Fruit fly (Drosophila melanogaster) whole organism, embryonic: ENCODE results near the gene Obp28a.
A peak's percentile ranks its signal among the peaks of the same experiment; 100 is the strongest.

Experiments used
- Aef1 ChIP-seq: fragments of 200-800 bp; sonication (Bioruptor generic); IDR thresholded peaks from 3 replicates; pipeline ENCODE4 v1.3.6; 2022; ENCODE audit warnings: missing biosample characterization, missing genetic modification characterization
- Atf-2 ChIP-seq: fragments of 200-800 bp; sonication (Bioruptor generic); optimal IDR thresholded peaks from 2 replicates; lab custom pipeline; 2016; ENCODE audit warnings: missing biosample characterization, missing genetic modification characterization
- BtbVII ChIP-seq: fragments of 200-800 bp; sonication (Bioruptor generic); optimal IDR thresholded peaks from 3 replicates; lab custom pipeline; 2017; ENCODE audit warnings: missing biosample characterization, mild to moderate bottlenecking, missing genetic modification characterization
- CG10431 ChIP-seq: fragments of 200-800 bp; sonication (Bioruptor generic); optimal IDR thresholded peaks from 3 replicates; lab custom pipeline; 2018; ENCODE audit warnings: missing biosample characterization, mild to moderate bottlenecking, missing genetic modification characterization
- CG10979 ChIP-seq: fragments of 200-800 bp; sonication (Bioruptor generic); optimal IDR thresholded peaks from 2 replicates; lab custom pipeline; 2018; ENCODE audit warnings: missing biosample characterization, mild to moderate bottlenecking, missing genetic modification characterization, moderate library complexity
- CG11247 ChIP-seq: fragments of 200-800 bp; sonication (Bioruptor generic); IDR thresholded peaks from 2 replicates; pipeline ENCODE4 v1.3.6; 2022; ENCODE audit warnings: missing biosample characterization, missing genetic modification characterization
- CG11560 ChIP-seq: fragments of 200-800 bp; sonication (Bioruptor generic); IDR thresholded peaks from 3 replicates; pipeline ENCODE4 v1.3.6; 2022; ENCODE audit warnings: missing biosample characterization, missing genetic modification characterization
- CG11723 ChIP-seq: fragments of 200-800 bp; sonication (Bioruptor generic); optimal IDR thresholded peaks from 2 replicates; lab custom pipeline; 2017; ENCODE audit warnings: missing biosample characterization, mild to moderate bottlenecking, missing genetic modification characterization
- CG12942 ChIP-seq: fragments of 200-800 bp; sonication (Bioruptor generic); optimal IDR thresholded peaks from 3 replicates; lab custom pipeline; 2016; ENCODE audit warnings: missing biosample characterization, missing genetic modification characterization
- CG14965 ChIP-seq: fragments of 200-800 bp; sonication (Bioruptor generic); optimal IDR thresholded peaks from 2 replicates; lab custom pipeline; 2016; ENCODE audit warnings: missing biosample characterization, missing genetic modification characterization, borderline replicate concordance
- CG15696 ChIP-seq: fragments of 200-800 bp; sonication (Bioruptor generic); optimal IDR thresholded peaks from 2 replicates; lab custom pipeline; 2019; ENCODE audit warnings: missing biosample characterization, mild to moderate bottlenecking, missing genetic modification characterization, moderate library complexity
- CG17385 ChIP-seq: fragments of 200-800 bp; sonication (Bioruptor generic); optimal IDR thresholded peaks from 3 replicates; lab custom pipeline; 2018; ENCODE audit warnings: missing biosample characterization, mild to moderate bottlenecking, missing genetic modification characterization
- CG1832 ChIP-seq: fragments of 200-800 bp; sonication (Bioruptor generic); optimal IDR thresholded peaks from 2 replicates; lab custom pipeline; 2017; ENCODE audit warnings: missing biosample characterization, mild to moderate bottlenecking, missing genetic modification characterization, inconsistent platforms
- CG31224 ChIP-seq: fragments of 200-800 bp; sonication (Bioruptor generic); IDR thresholded peaks from 2 replicates; pipeline ENCODE4 v1.3.6; 2022; ENCODE audit warnings: missing biosample characterization, missing genetic modification characterization
- CG6175 ChIP-seq: fragments of 200-800 bp; sonication (Bioruptor generic); IDR thresholded peaks from 3 replicates; pipeline ENCODE4 v1.3.6; 2022; ENCODE audit warnings: missing biosample characterization, missing genetic modification characterization
- CG7357 ChIP-seq: fragments of 200-800 bp; sonication (Bioruptor generic); IDR thresholded peaks from 3 replicates; pipeline ENCODE4 v1.3.6; 2022; ENCODE audit warnings: missing biosample characterization, missing genetic modification characterization
- CG8924 ChIP-seq: fragments of 200-800 bp; optimal IDR thresholded peaks from 3 replicates; lab custom pipeline; 2019; ENCODE audit warnings: missing biosample characterization, mild to moderate bottlenecking, missing genetic modification characterization, moderate library complexity
- CG9817 ChIP-seq: fragments of 200-800 bp; sonication (Bioruptor generic); optimal IDR thresholded peaks from 2 replicates; lab custom pipeline; 2018; ENCODE audit warnings: missing biosample characterization, mild to moderate bottlenecking, missing genetic modification characterization, moderate library complexity
- Doc2 ChIP-seq: fragments of 200-800 bp; sonication (Bioruptor generic); IDR thresholded peaks from 2 replicates; pipeline ENCODE4 v1.3.6; 2022; ENCODE audit warnings: missing biosample characterization, missing genetic modification characterization
- Dp ChIP-seq: fragments of 200-800 bp; sonication (Bioruptor generic); optimal IDR thresholded peaks from 2 replicates; lab custom pipeline; 2018; ENCODE audit warnings: missing biosample characterization, mild to moderate bottlenecking, missing genetic modification characterization, moderate library complexity
- E2f2 ChIP-seq: fragments of 200-800 bp; sonication (Bioruptor generic); IDR thresholded peaks from 2 replicates; pipeline ENCODE4 v1.3.6; 2022; ENCODE audit warnings: missing biosample characterization, missing genetic modification characterization
- Elba2 ChIP-seq: fragments of 200-800 bp; sonication (Bioruptor generic); optimal IDR thresholded peaks from 3 replicates; lab custom pipeline; 2016; ENCODE audit warnings: missing biosample characterization, missing genetic modification characterization
- Gug ChIP-seq: fragments of 200-800 bp; sonication (Bioruptor generic); IDR thresholded peaks from 4 replicates; pipeline ENCODE4 v1.3.6; 2022; ENCODE audit warnings: missing biosample characterization, missing genetic modification characterization
- H2.0 ChIP-seq: fragments of 200-800 bp; sonication (Bioruptor generic); IDR thresholded peaks from 2 replicates; pipeline ENCODE4 v1.3.6; 2022; ENCODE audit warnings: missing biosample characterization, missing genetic modification characterization
- HLH3B ChIP-seq: fragments of 200-800 bp; sonication (Bioruptor generic); IDR thresholded peaks from 2 replicates; pipeline ENCODE4 v1.3.6; 2022; ENCODE audit warnings: missing biosample characterization, missing genetic modification characterization
- HLHmδ ChIP-seq: fragments of 200-800 bp; sonication (Bioruptor generic); optimal IDR thresholded peaks from 2 replicates; lab custom pipeline; 2018; ENCODE audit warnings: missing biosample characterization, mild to moderate bottlenecking, missing genetic modification characterization, moderate library complexity
- Hr39 ChIP-seq: fragments of >200 bp; optimal IDR thresholded peaks from 2 replicates; lab custom pipeline; 2017
- Jarid2 ChIP-seq: fragments of 200-800 bp; sonication (Bioruptor generic); optimal IDR thresholded peaks from 3 replicates; lab custom pipeline; 2017; ENCODE audit warnings: mild to moderate bottlenecking, missing biosample characterization, missing genetic modification reagents, missing genetic modification characterization
- Oaz ChIP-seq: fragments of 200-800 bp; sonication (Bioruptor generic); IDR thresholded peaks from 2 replicates; pipeline ENCODE4 v1.3.6; 2022; ENCODE audit warnings: missing biosample characterization, missing genetic modification characterization
- Oli ChIP-seq: fragments of 200-800 bp; sonication (Bioruptor generic); optimal IDR thresholded peaks from 2 replicates; lab custom pipeline; 2018; ENCODE audit warnings: missing biosample characterization, mild to moderate bottlenecking, missing genetic modification characterization, moderate library complexity
- Scr ChIP-seq: fragments of 200-800 bp; sonication (Bioruptor generic); IDR thresholded peaks from 2 replicates; pipeline ENCODE4 v1.3.6; 2022; ENCODE audit warnings: missing biosample characterization, missing genetic modification characterization; ENCODE audit not compliant: partially characterized antibody
- Sox100B ChIP-seq: fragments of 200-800 bp; sonication (Bioruptor generic); optimal IDR thresholded peaks from 3 replicates; lab custom pipeline; 2018; ENCODE audit warnings: missing biosample characterization, mild to moderate bottlenecking, missing genetic modification characterization
- Usf ChIP-seq: fragments of 200-800 bp; sonication (Bioruptor generic); optimal IDR thresholded peaks from 2 replicates; lab custom pipeline; 2017; ENCODE audit warnings: missing genotype, missing biosample characterization, missing genetic modification characterization
- croc ChIP-seq: fragments of 200-800 bp; sonication (Bioruptor generic); conservative IDR thresholded peaks from 3 replicates; pipeline ENCODE4 v1.3.6; 2022; ENCODE audit warnings: missing biosample characterization, missing genetic modification characterization
- dan ChIP-seq: fragments of 200-800 bp; sonication (Bioruptor generic); IDR thresholded peaks from 2 replicates; pipeline ENCODE4 v1.3.6; 2022; ENCODE audit warnings: missing biosample characterization, missing genetic modification characterization
- danr ChIP-seq: fragments of 200-800 bp; sonication (Bioruptor generic); IDR thresholded peaks from 2 replicates; pipeline ENCODE4 v1.3.6; 2022; ENCODE audit warnings: missing biosample characterization, missing genetic modification characterization
- disco-r ChIP-seq: fragments of 200-800 bp; sonication (Bioruptor generic); optimal IDR thresholded peaks from 2 replicates; lab custom pipeline; 2016; ENCODE audit warnings: missing biosample characterization, missing genetic modification characterization
- eve ChIP-seq, 2 experiments: fragments of >200 bp; optimal IDR thresholded peaks; 2 replicates each; lab custom pipeline; 2017; ENCODE audit warnings: missing biosample characterization in 2 of 2, missing genetic modification characterization in 2 of 2
- fd3F ChIP-seq: fragments of 200-800 bp; sonication (Bioruptor generic); optimal IDR thresholded peaks from 2 replicates; lab custom pipeline; 2018; ENCODE audit warnings: missing biosample characterization, mild to moderate bottlenecking, missing genetic modification characterization, moderate library complexity
- fd96Cb ChIP-seq: fragments of 200-800 bp; sonication (Bioruptor generic); optimal IDR thresholded peaks from 2 replicates; lab custom pipeline; 2018; ENCODE audit warnings: missing biosample characterization, mild to moderate bottlenecking, missing genetic modification characterization, moderate library complexity
- hkb ChIP-seq, 2 experiments: fragments of 200-800 bp in 1 of 2; fragments of >200 bp in 1 of 2; sonication (Bioruptor generic) in 1 of 2; IDR thresholded peaks in 1 of 2; optimal IDR thresholded peaks in 1 of 2; 2 replicates each; pipeline versions ENCODE4 v1.3.6 to Lab custom; 2017 to 2022; ENCODE audit warnings: missing biosample characterization in 1 of 2, missing genetic modification characterization in 1 of 2
- onecut ChIP-seq: fragments of 200-800 bp; sonication (Bioruptor generic); IDR thresholded peaks from 2 replicates; pipeline ENCODE4 v1.3.6; 2022; ENCODE audit warnings: missing biosample characterization, missing genetic modification characterization
- pho ChIP-seq: fragments of 200-800 bp; sonication (Bioruptor generic); optimal IDR thresholded peaks from 2 replicates; lab custom pipeline; 2016; ENCODE audit warnings: missing biosample characterization, missing genetic modification characterization
- phol ChIP-seq: fragments of 200-800 bp; sonication (Bioruptor generic); optimal IDR thresholded peaks from 3 replicates; lab custom pipeline; 2018; ENCODE audit warnings: missing biosample characterization, mild to moderate bottlenecking, missing genetic modification characterization, moderate library complexity
- sim ChIP-seq: fragments of 200-800 bp; sonication (Bioruptor generic); IDR thresholded peaks from 2 replicates; pipeline ENCODE4 v1.3.6; 2022; ENCODE audit warnings: missing biosample characterization, missing genetic modification characterization
- sisA ChIP-seq: fragments of 200-800 bp; sonication (Bioruptor generic); IDR thresholded peaks from 2 replicates; pipeline ENCODE4 v1.3.6; 2022; ENCODE audit warnings: missing biosample characterization, missing genetic modification characterization
- tio ChIP-seq: fragments of 200-800 bp; sonication (Bioruptor generic); optimal IDR thresholded peaks from 2 replicates; lab custom pipeline; 2017; ENCODE audit warnings: missing biosample characterization, missing genetic modification characterization, inconsistent platforms
- trem ChIP-seq: fragments of 200-800 bp; optimal IDR thresholded peaks from 3 replicates; lab custom pipeline; 2019; ENCODE audit warnings: missing biosample characterization, mild to moderate bottlenecking, missing genetic modification characterization, moderate library complexity
- trh ChIP-seq: fragments of 200-800 bp; sonication (Bioruptor generic); optimal IDR thresholded peaks from 2 replicates; lab custom pipeline; 2016; ENCODE audit warnings: missing biosample characterization, missing genetic modification characterization
- usp ChIP-seq: fragments of >200 bp; optimal IDR thresholded peaks from 2 replicates; lab custom pipeline; 2017; ENCODE audit warnings: missing biosample characterization, missing genetic modification characterization
- wor ChIP-seq: fragments of 200-800 bp; sonication (Bioruptor generic); IDR thresholded peaks from 2 replicates; pipeline ENCODE4 v1.3.6; 2022; ENCODE audit warnings: missing biosample characterization, missing genetic modification characterization

Obp28a gene

DNA sequence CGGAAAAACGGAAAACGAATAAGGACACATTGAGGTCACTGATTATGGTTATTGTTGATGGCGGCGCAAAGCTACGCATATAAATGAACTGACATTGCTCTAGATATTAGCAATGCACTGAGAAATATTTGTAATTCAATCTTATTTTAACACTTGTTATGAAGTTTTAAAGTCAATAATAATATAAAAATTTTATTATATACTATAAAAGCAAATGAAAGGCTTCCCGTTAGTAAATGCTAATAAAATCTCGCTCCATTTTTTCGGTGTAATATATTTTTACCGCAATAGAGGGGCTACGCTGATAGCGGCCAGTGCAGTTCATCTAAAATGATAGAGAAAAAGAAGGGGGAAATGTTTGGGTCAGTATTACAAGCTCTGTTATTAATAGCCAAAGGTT lies 5.3 kb downstream of the Obp28a start (continued):
- TF ChIP-seq tio (GFP tag; lab: Kevin White, UChicago) (peak; percentile 40), CG31224 (GFP tag; lab: Robert Waterston, UW) (peak; percentile 43; the same call in 1 of the 2 replicates), dan (GFP tag; lab: Robert Waterston, UW) (no peak), phol (tag; lab: Kevin White, UChicago) (peak; percentile 71), Scr (GFP tag; lab: Robert Waterston, UW) (no peak), HLH3B (GFP tag; lab: Robert Waterston, UW) (peak; percentile 54; the same call in 1 of the 2 replicates), usp (GFP tag; lab: Kevin White, UChicago) (no peak), Usf (GFP tag; lab: Kevin White, UChicago) (no peak), trh (GFP tag; lab: Kevin White, UChicago) (no peak), onecut (GFP tag; lab: Robert Waterston, UW) (peak; percentile 11; the same call in 1 of the 2 replicates), CG11560 (tag; lab: Robert Waterston, UW) (0 out of 3 replicates have a peak, but pooled peaks have one; percentile 27), E2f2 (GFP tag; lab: Robert Waterston, UW) (peak; percentile 47; the same call in 1 of the 2 replicates), CG14965 (GFP tag; lab: Kevin White, UChicago) (no peak), CG11723 (peak; percentile 14), HLHmδ (GFP tag; lab: Kevin White, UChicago) (no peak), sisA (peak; percentile 65), Aef1 (GFP tag; lab: Robert Waterston, UW) (peak; percentile 37; the same call in 1 of the 3 replicates), CG8924 (tag; lab: Kevin White, UChicago) (peak; percentile 53), CG15696 (tag; lab: Kevin White, UChicago) (no peak), CG1832 (no peak), CG11247 (GFP tag; lab: Robert Waterston, UW) (peak; percentile 37; the same call in 1 of the 2 replicates), Dp (GFP tag; lab: Kevin White, UChicago) (no peak), Oaz (GFP tag; lab: Robert Waterston, UW) (peak; percentile 35; the same call in 1 of the 2 replicates), CG17385 (GFP tag; lab: Kevin White, UChicago) (peak; percentile 58), Elba2 (GFP tag; lab: Kevin White, UChicago) (no peak), disco-r (GFP tag; lab: Kevin White, UChicago) (no peak), Gug (GFP tag; lab: Robert Waterston, UW) (no peak), Sox100B (peak; percentile 41), Hr39 (no peak), Jarid2 (GFP tag; lab: Kevin White, UChicago) (no peak), H2.0 (GFP tag; lab: Robert Waterston, UW) (peak; percentile 43), Atf-2 (GFP tag; lab: Kevin White, UChicago) (no peak), hkb (optimal IDR thresholded peaks at IDR 0.05; lab: Kevin White, UChicago) (no peak), hkb (GFP tag; IDR thresholded peaks at IDR 0.05; lab: Robert Waterston, UW) (peak; percentile 70), trem (tag; lab: Kevin White, UChicago) (peak; percentile 27), CG10979 (tag; lab: Kevin White, UChicago) (peak; percentile 53), Oli (tag; lab: Kevin White, UChicago) (peak; percentile 72), CG7357 (GFP tag; lab: Robert Waterston, UW) (0 out of 3 replicates have a peak, but pooled peaks have one; percentile 19), CG9817 (tag; lab: Kevin White, UChicago) (no peak), sim (no peak), Doc2 (GFP tag; lab: Robert Waterston, UW) (no peak), danr (no peak), fd3F (no peak), CG10431 (GFP tag; lab: Kevin White, UChicago) (no peak), CG6175 (no peak), BtbVII (peak; percentile 31), croc (peak; percentile 28; the same call in 1 of the 3 replicates), eve (GFP tag; optimal IDR thresholded peaks at IDR 0.05; lab: Kevin White, UChicago) (no peak), wor (GFP tag; lab: Robert Waterston, UW) (peak; percentile 45; the same call in 1 of the 2 replicates), CG12942 (GFP tag; lab: Kevin White, UChicago) (no peak), fd96Cb (tag; lab: Kevin White, UChicago) (peak; percentile 64), pho (GFP tag; lab: Kevin White, UChicago) (no peak)
